Worm (Caenorhabditis elegans) whole organism, young adult: Measurements from ENCODE around the gene ZK1307.2.

Experiments
- F57C9.4 ChIP-seq: sonication (generic microtip); optimal IDR thresholded peaks from 2 replicates; lab custom pipeline; 2017; ENCODE audit warnings: mild to moderate bottlenecking, missing genetic modification characterization, missing compliant biosample characterization
- K12H6.12 ChIP-seq: fragments of 200-800 bp; sonication (Bioruptor generic); optimal IDR thresholded peaks from 2 replicates; lab custom pipeline; 2018; ENCODE audit warnings: mild to moderate bottlenecking, missing genetic modification characterization, missing compliant biosample characterization
- Y67H2A.10 ChIP-seq: fragments of 200-800 bp; sonication (Bioruptor generic); conservative IDR thresholded peaks from 2 replicates; pipeline ENCODE4 v1.3.6; 2022; ENCODE audit warnings: missing genetic modification reagents, missing genetic modification characterization, missing compliant biosample characterization
- nhr-27 ChIP-seq: fragments of 200-800 bp; sonication (Bioruptor generic); optimal IDR thresholded peaks from 2 replicates; lab custom pipeline; 2018; ENCODE audit warnings: mild to moderate bottlenecking, missing genetic modification characterization, moderate library complexity, missing compliant biosample characterization
- sptf-2 ChIP-seq: fragments of 200-800 bp; sonication (Bioruptor generic); optimal IDR thresholded peaks from 2 replicates; lab custom pipeline; 2018; ENCODE audit warnings: mild to moderate bottlenecking, missing genetic modification characterization, missing compliant biosample characterization
- unc-130 ChIP-seq: sonication (generic microtip); optimal IDR thresholded peaks from 2 replicates; lab custom pipeline; 2016; ENCODE audit warnings: missing genetic modification reagents, missing genetic modification characterization, missing compliant biosample characterization
- ztf-26 ChIP-seq: sonication (generic microtip); optimal IDR thresholded peaks from 2 replicates; lab custom pipeline; 2017; ENCODE audit warnings: missing genetic modification characterization, missing compliant biosample characterization

ce11 chrII:9618759-9619158 lies 35.0 kb downstream of the ZK1307.2 start:
- TF ChIP-seq ztf-26 (tag; lab: Kevin White, UChicago) (no peak), sptf-2 (GFP tag; lab: Kevin White, UChicago) (no peak), nhr-27 (tag; lab: Kevin White, UChicago) (no peak), unc-130 (GFP tag; lab: Kevin White, UChicago) (no peak), Y67H2A.10 (GFP tag; lab: Robert Waterston, UW) (no peak), K12H6.12 (tag; lab: Kevin White, UChicago) (no peak), F57C9.4 (tag; lab: Kevin White, UChicago) (no peak)
